Fruit fly (Drosophila melanogaster) whole organism, embryonic: ENCODE results near the gene eIF4A.

ENCODE experiments used
- Adf1 ChIP-seq: fragments of 200-800 bp; sonication (Bioruptor generic); IDR thresholded peaks from 2 replicates; pipeline ENCODE4 v1.3.6; 2022; ENCODE audit warnings: missing biosample characterization, missing genetic modification characterization
- Antp ChIP-seq: fragments of 200-800 bp; sonication (Bioruptor generic); optimal IDR thresholded peaks from 3 replicates; lab custom pipeline; 2016; ENCODE audit warnings: missing biosample characterization, missing genetic modification characterization
- B-H2 ChIP-seq: fragments of 200-800 bp; sonication (Bioruptor generic); optimal IDR thresholded peaks from 2 replicates; lab custom pipeline; 2018; ENCODE audit warnings: missing biosample characterization, mild to moderate bottlenecking, missing genetic modification characterization
- Blimp-1 ChIP-seq: fragments of 200-800 bp; sonication (Bioruptor generic); optimal IDR thresholded peaks from 3 replicates; lab custom pipeline; 2018; ENCODE audit warnings: missing biosample characterization, missing genetic modification characterization, mild to moderate bottlenecking, moderate library complexity, missing genetic modification reagents
- CG10209 ChIP-seq: fragments of 200-800 bp; sonication (Bioruptor generic); optimal IDR thresholded peaks from 3 replicates; lab custom pipeline; 2017; ENCODE audit warnings: missing biosample characterization, mild to moderate bottlenecking, missing genetic modification characterization, missing genetic modification reagents
- CG12219 ChIP-seq: fragments of 200-800 bp; sonication (Bioruptor generic); optimal IDR thresholded peaks from 3 replicates; lab custom pipeline; 2018; ENCODE audit warnings: missing biosample characterization, mild to moderate bottlenecking, missing genetic modification characterization
- CG13123 ChIP-seq: fragments of 200-800 bp; sonication (Bioruptor generic); optimal IDR thresholded peaks from 2 replicates; lab custom pipeline; 2016; ENCODE audit warnings: missing biosample characterization, missing genetic modification characterization
- CG13424 ChIP-seq: fragments of 200-800 bp; sonication (Bioruptor generic); optimal IDR thresholded peaks from 2 replicates; lab custom pipeline; 2019; ENCODE audit warnings: missing biosample characterization, mild to moderate bottlenecking, missing genetic modification characterization, moderate library complexity
- CG14710 ChIP-seq: fragments of 200-800 bp; sonication (Bioruptor generic); optimal IDR thresholded peaks from 3 replicates; lab custom pipeline; 2019; ENCODE audit warnings: missing biosample characterization, mild to moderate bottlenecking, missing genetic modification characterization, moderate library complexity
- CG1602 ChIP-seq: fragments of 200-800 bp; sonication (Bioruptor generic); optimal IDR thresholded peaks from 3 replicates; lab custom pipeline; 2016; ENCODE audit warnings: missing biosample characterization, missing genetic modification characterization
- CG1603 ChIP-seq: fragments of 200-800 bp; sonication (Bioruptor generic); optimal IDR thresholded peaks from 2 replicates; lab custom pipeline; 2019; ENCODE audit warnings: missing biosample characterization, mild to moderate bottlenecking, missing genetic modification characterization, moderate library complexity
- CG17328 ChIP-seq: fragments of 200-800 bp; sonication (Bioruptor generic); IDR thresholded peaks from 2 replicates; pipeline ENCODE4 v1.3.6; 2022; ENCODE audit warnings: missing biosample characterization, missing genetic modification characterization
- CG2875 ChIP-seq: fragments of 200-800 bp; sonication (Bioruptor generic); optimal IDR thresholded peaks from 2 replicates; lab custom pipeline; 2017; ENCODE audit warnings: missing biosample characterization, mild to moderate bottlenecking, missing genetic modification characterization, missing genetic modification reagents
- CG30403 ChIP-seq: fragments of 200-800 bp; sonication (Bioruptor generic); optimal IDR thresholded peaks from 3 replicates; lab custom pipeline; 2016; ENCODE audit warnings: missing biosample characterization, missing genetic modification characterization
- CG33213 ChIP-seq: fragments of 200-800 bp; sonication (Bioruptor generic); optimal IDR thresholded peaks from 3 replicates; lab custom pipeline; 2016; ENCODE audit warnings: missing biosample characterization, missing genetic modification characterization
- CG6689 ChIP-seq: fragments of 200-800 bp; sonication (Bioruptor generic); IDR thresholded peaks from 2 replicates; pipeline ENCODE4 v1.3.6; 2022; ENCODE audit warnings: missing biosample characterization, missing genetic modification characterization
- CG8290 ChIP-seq, 3 experiments: fragments of 200-800 bp; sonication (Bioruptor generic); optimal IDR thresholded peaks; 2 replicates each; lab custom pipeline; 2016 to 2019; ENCODE audit warnings: missing biosample characterization in 3 of 3, missing genetic modification characterization in 3 of 3, mild to moderate bottlenecking in 2 of 3, moderate library complexity in 1 of 3
- CG9437 ChIP-seq: fragments of 200-800 bp; sonication (Bioruptor generic); optimal IDR thresholded peaks from 2 replicates; lab custom pipeline; 2018; ENCODE audit warnings: missing biosample characterization, mild to moderate bottlenecking, missing genetic modification characterization
- CHES-1-like ChIP-seq: fragments of 200-800 bp; sonication (Bioruptor generic); optimal IDR thresholded peaks from 2 replicates; lab custom pipeline; 2016; ENCODE audit warnings: missing biosample characterization, missing genetic modification characterization
- Dip3 ChIP-seq: fragments of 200-800 bp; sonication (Bioruptor generic); optimal IDR thresholded peaks from 3 replicates; lab custom pipeline; 2016; ENCODE audit warnings: missing biosample characterization, missing genetic modification characterization
- Gsc ChIP-seq: fragments of 200-800 bp; sonication (Bioruptor generic); IDR thresholded peaks from 2 replicates; pipeline ENCODE4 v1.3.6; 2022; ENCODE audit warnings: missing biosample characterization, missing genetic modification characterization
- HmgZ ChIP-seq: fragments of 200-800 bp; sonication (Bioruptor generic); optimal IDR thresholded peaks from 2 replicates; lab custom pipeline; 2018; ENCODE audit warnings: missing biosample characterization, mild to moderate bottlenecking, missing genetic modification characterization
- Mrtf ChIP-seq: fragments of 200-800 bp; sonication (Bioruptor generic); IDR thresholded peaks from 3 replicates; pipeline ENCODE4 v1.3.6; 2022; ENCODE audit warnings: missing biosample characterization, missing genetic modification characterization
- NC2α ChIP-seq: fragments of 200-800 bp; sonication (Bioruptor generic); optimal IDR thresholded peaks from 2 replicates; lab custom pipeline; 2016; ENCODE audit warnings: missing biosample characterization, missing genetic modification characterization
- Sox102F ChIP-seq: fragments of 200-800 bp; sonication (Bioruptor generic); optimal IDR thresholded peaks from 2 replicates; lab custom pipeline; 2018; ENCODE audit warnings: missing biosample characterization, mild to moderate bottlenecking, missing genetic modification characterization, moderate library complexity
- ab ChIP-seq: fragments of 200-800 bp; sonication (Bioruptor generic); optimal IDR thresholded peaks from 2 replicates; lab custom pipeline; 2016; ENCODE audit warnings: missing biosample characterization, missing genetic modification characterization
- cad ChIP-seq: fragments of >200 bp; optimal IDR thresholded peaks from 2 replicates; lab custom pipeline; 2017; ENCODE audit warnings: missing biosample characterization, missing genetic modification characterization
- corto ChIP-seq: fragments of 200-800 bp; sonication (Bioruptor generic); optimal IDR thresholded peaks from 2 replicates; lab custom pipeline; 2016; ENCODE audit warnings: missing biosample characterization, mild to moderate bottlenecking, missing genetic modification characterization, moderate library complexity
- crp ChIP-seq, 2 experiments: fragments of 200-800 bp; sonication (Bioruptor generic); optimal IDR thresholded peaks; 2 replicates in 1 of 2; 3 replicates in 1 of 2; lab custom pipeline; 2017; ENCODE audit warnings: missing biosample characterization in 2 of 2, missing genetic modification characterization in 2 of 2, mild to moderate bottlenecking in 1 of 2, moderate library complexity in 1 of 2
- dati ChIP-seq: fragments of 200-800 bp; sonication (Bioruptor generic); IDR thresholded peaks from 2 replicates; pipeline ENCODE4 v1.3.6; 2022; ENCODE audit warnings: missing biosample characterization, missing genetic modification characterization
- dimm ChIP-seq: fragments of 200-800 bp; sonication (Bioruptor generic); IDR thresholded peaks from 2 replicates; pipeline ENCODE4 v1.3.6; 2022; ENCODE audit warnings: missing biosample characterization, missing genetic modification characterization
- ewg ChIP-seq: fragments of 200-800 bp; sonication (Bioruptor generic); optimal IDR thresholded peaks from 3 replicates; lab custom pipeline; 2017; ENCODE audit warnings: mild to moderate bottlenecking, missing biosample characterization, missing genetic modification reagents, missing genetic modification characterization
- fd102C ChIP-seq: fragments of 200-800 bp; sonication (Bioruptor generic); optimal IDR thresholded peaks from 2 replicates; lab custom pipeline; 2018; ENCODE audit warnings: missing biosample characterization, mild to moderate bottlenecking, missing genetic modification characterization, moderate library complexity
- fd64A ChIP-seq: fragments of 200-800 bp; sonication (Bioruptor generic); optimal IDR thresholded peaks from 3 replicates; lab custom pipeline; 2018; ENCODE audit warnings: missing biosample characterization, mild to moderate bottlenecking, missing genetic modification characterization
- ftz-f1 ChIP-seq: fragments of 200-800 bp; sonication (Bioruptor generic); optimal IDR thresholded peaks from 2 replicates; lab custom pipeline; 2016; ENCODE audit warnings: missing biosample characterization, missing genetic modification characterization
- grn ChIP-seq: fragments of 200-800 bp; sonication (Bioruptor generic); optimal IDR thresholded peaks from 3 replicates; lab custom pipeline; 2017; ENCODE audit warnings: missing biosample characterization, missing genetic modification characterization
- insv ChIP-seq, 2 experiments: fragments of 200-800 bp; sonication (Bioruptor generic); optimal IDR thresholded peaks; 3 replicates each; lab custom pipeline; 2016 to 2018; ENCODE audit warnings: missing biosample characterization in 2 of 2, missing genetic modification characterization in 2 of 2
- jing ChIP-seq: fragments of 200-800 bp; sonication (Bioruptor generic); optimal IDR thresholded peaks from 2 replicates; lab custom pipeline; 2018; ENCODE audit warnings: missing biosample characterization, mild to moderate bottlenecking, missing genetic modification characterization
- kni ChIP-seq: fragments of 200-800 bp; sonication (Bioruptor generic); optimal IDR thresholded peaks from 3 replicates; lab custom pipeline; 2017; ENCODE audit warnings: mild to moderate bottlenecking, missing biosample characterization, missing genetic modification reagents, missing genetic modification characterization
- knrl ChIP-seq: fragments of 200-800 bp; sonication (Bioruptor generic); IDR thresholded peaks from 3 replicates; pipeline ENCODE4 v1.3.6; 2022; ENCODE audit warnings: missing biosample characterization, missing genetic modification characterization; ENCODE audit not compliant: partially characterized antibody
- pzg ChIP-seq: fragments of 200-800 bp; sonication (Bioruptor generic); optimal IDR thresholded peaks from 3 replicates; lab custom pipeline; 2018; ENCODE audit warnings: missing biosample characterization, mild to moderate bottlenecking, missing genetic modification characterization, moderate library complexity
- run ChIP-seq: fragments of 200-800 bp; sonication (Bioruptor generic); optimal IDR thresholded peaks from 3 replicates; lab custom pipeline; 2018; ENCODE audit warnings: missing biosample characterization, mild to moderate bottlenecking, missing genetic modification characterization
- tap ChIP-seq: fragments of 200-800 bp; optimal IDR thresholded peaks from 3 replicates; lab custom pipeline; 2019; ENCODE audit warnings: missing biosample characterization, mild to moderate bottlenecking, missing genetic modification characterization, moderate library complexity
- tin ChIP-seq: fragments of 200-800 bp; sonication (Bioruptor generic); optimal IDR thresholded peaks from 3 replicates; lab custom pipeline; 2016; ENCODE audit warnings: missing biosample characterization, missing genetic modification characterization
- tll ChIP-seq, 2 experiments: fragments of 200-800 bp in 1 of 2; fragments of >200 bp in 1 of 2; sonication (Bioruptor generic) in 1 of 2; optimal IDR thresholded peaks; 2 replicates each; lab custom pipeline; 2017 to 2019; ENCODE audit warnings: missing biosample characterization in 2 of 2, missing genetic modification characterization in 2 of 2, mild to moderate bottlenecking in 1 of 2, moderate library complexity in 1 of 2
- tup ChIP-seq: fragments of 200-800 bp; sonication (Bioruptor generic); optimal IDR thresholded peaks from 2 replicates; lab custom pipeline; 2016; ENCODE audit warnings: missing biosample characterization, mild to moderate bottlenecking, missing genetic modification characterization, moderate library complexity
- unc-4 ChIP-seq: fragments of 200-800 bp; sonication (Bioruptor generic); IDR thresholded peaks from 2 replicates; pipeline ENCODE4 v1.3.6; 2022; ENCODE audit warnings: missing biosample characterization, missing genetic modification characterization; ENCODE audit not compliant: partially characterized antibody

The eIF4A gene

dm6 chr2L:5943229-5944078 lies 38.1 kb upstream of the eIF4A start, which contains the start of the genes Sfp26Ad and Gpdh1 (continued):
- TF ChIP-seq ab (GFP tag; lab: Kevin White, UChicago) = peak; percentile 26
- TF ChIP-seq cad = no peak
- peak; percentile 60 for TF ChIP-seq kni (GFP tag; lab: Kevin White, UChicago)
- TF ChIP-seq CG6689 = 0 out of 2 replicates have a peak, but pooled peaks have one; percentile 24
- TF ChIP-seq Adf1 (GFP tag; lab: Robert Waterston, UW) = peak; percentile 63; the same call in 1 of the 2 replicates
- TF ChIP-seq corto (GFP tag; lab: Kevin White, UChicago) = peak; percentile 75
- peak; percentile 23 for TF ChIP-seq CG12219
- TF ChIP-seq CG33213 (GFP tag; lab: Kevin White, UChicago) = peak; percentile 81
- TF ChIP-seq ftz-f1 (GFP tag; lab: Kevin White, UChicago) = peak; percentile 51
- peak; percentile 80 for TF ChIP-seq Antp (GFP tag; lab: Kevin White, UChicago)
- TF ChIP-seq Blimp-1 (GFP tag; lab: Kevin White, UChicago) = peak; percentile 65
- peak; percentile 55 for TF ChIP-seq unc-4 (GFP tag; lab: Robert Waterston, UW)
- TF ChIP-seq insv (GFP tag; optimal IDR thresholded peaks at IDR 0.05; lab: Kevin White, UChicago) = peak in 1 of 2 experiments; percentile 57
- TF ChIP-seq knrl (GFP tag; lab: Robert Waterston, UW) = peak; percentile 50; the same call in 1 of the 3 replicates
- TF ChIP-seq Gsc (GFP tag; lab: Robert Waterston, UW) = no peak
- TF ChIP-seq Mrtf = peak; percentile 46; the same call in 1 of the 3 replicates
- peak; percentile 68 for TF ChIP-seq CG8290 (GFP tag; optimal IDR thresholded peaks at IDR 0.05; lab: Kevin White, UChicago)
- TF ChIP-seq CG8290 (tag; optimal IDR thresholded peaks at IDR 0.05; lab: Kevin White, UChicago) = peak in 1 of 2 experiments; percentile 92
- TF ChIP-seq ewg (GFP tag; lab: Kevin White, UChicago) = peak; percentile 100
- TF ChIP-seq fd64A (GFP tag; lab: Kevin White, UChicago) = peak; percentile 12
- TF ChIP-seq CHES-1-like (GFP tag; lab: Kevin White, UChicago) = peak; percentile 70
- TF ChIP-seq CG1603 (tag; lab: Kevin White, UChicago) = peak; percentile 82
- no peak for TF ChIP-seq dimm (GFP tag; lab: Robert Waterston, UW)
- TF ChIP-seq CG2875 = peak; percentile 61
- TF ChIP-seq Sox102F (GFP tag; lab: Kevin White, UChicago) = peak; percentile 65
- TF ChIP-seq CG10209 (GFP tag; lab: Kevin White, UChicago) = peak; percentile 74
- peak; percentile 2 for TF ChIP-seq fd102C
- peak; percentile 79 for TF ChIP-seq CG14710 (tag; lab: Kevin White, UChicago)
- no peak for TF ChIP-seq tap (tag; lab: Kevin White, UChicago)
- TF ChIP-seq CG9437 (GFP tag; lab: Kevin White, UChicago) = peak; percentile 17
- TF ChIP-seq CG13123 (GFP tag; lab: Kevin White, UChicago) = peak; percentile 75
- peak; percentile 69 for TF ChIP-seq tup (GFP tag; lab: Kevin White, UChicago)
- TF ChIP-seq CG30403 (GFP tag; lab: Kevin White, UChicago) = peak; percentile 83
- TF ChIP-seq crp (GFP tag; optimal IDR thresholded peaks at IDR 0.05; lab: Kevin White, UChicago) = peak in 1 of 2 experiments; percentile 49
- peak; percentile 86 for TF ChIP-seq tin (GFP tag; lab: Kevin White, UChicago)
- TF ChIP-seq run (tag; lab: Kevin White, UChicago) = peak; percentile 40
- TF ChIP-seq CG13424 (tag; lab: Kevin White, UChicago) = peak; percentile 66
- peak; percentile 43 for TF ChIP-seq grn
- TF ChIP-seq tll (GFP tag; optimal IDR thresholded peaks at IDR 0.05; lab: Kevin White, UChicago) = peak in 1 of 2 experiments; percentile 12
- peak; percentile 96 for TF ChIP-seq pzg (GFP tag; lab: Kevin White, UChicago)
- peak; percentile 85 for TF ChIP-seq B-H2
- peak; percentile 79 for TF ChIP-seq CG1602 (GFP tag; lab: Kevin White, UChicago)
- peak; percentile 80 for TF ChIP-seq HmgZ (tag; lab: Kevin White, UChicago)
- peak; percentile 66; the same call in 1 of the 2 replicates for TF ChIP-seq CG17328 (GFP tag; lab: Robert Waterston, UW)
- TF ChIP-seq dati = no peak
- peak; percentile 51 for TF ChIP-seq NC2α (GFP tag; lab: Kevin White, UChicago)
- peak; percentile 83 for TF ChIP-seq Dip3
- peak; percentile 21 for TF ChIP-seq jing (GFP tag; lab: Kevin White, UChicago)
